Worm (Caenorhabditis elegans) whole organism, L2 larva: ENCODE results near the gene K01A6.7.

Source experiments
- aly-2 ChIP-seq: fragments of 150-350 bp; optimal IDR thresholded peaks from 2 replicates; lab custom pipeline; 2014; ENCODE audit warnings: missing biosample characterization, missing genetic modification characterization
- blmp-1 ChIP-seq: sonication (generic microtip); optimal IDR thresholded peaks from 2 replicates; lab custom pipeline; 2017; ENCODE audit warnings: missing genetic modification characterization, mild to moderate bottlenecking, missing compliant biosample characterization, antibody characterized with exemption, moderate library complexity; ENCODE audit not compliant: insufficient read depth
- ceh-16 ChIP-seq: fragments of 150-350 bp; optimal IDR thresholded peaks from 2 replicates; lab custom pipeline; 2014; ENCODE audit warnings: missing biosample characterization, missing genetic modification characterization
- egl-27 ChIP-seq: sonication (generic microtip); optimal IDR thresholded peaks from 3 replicates; lab custom pipeline; 2017; ENCODE audit warnings: missing biosample characterization, missing genetic modification reagents, missing genetic modification characterization
- lin-13 ChIP-seq: fragments of 150-350 bp; optimal IDR thresholded peaks from 2 replicates; lab custom pipeline; 2014; ENCODE audit warnings: missing biosample characterization, missing genetic modification reagents, missing genetic modification characterization
- lin-39 ChIP-seq: fragments of 150-350 bp; optimal IDR thresholded peaks from 2 replicates; lab custom pipeline; 2014; ENCODE audit warnings: missing biosample characterization, missing genetic modification reagents, missing genetic modification characterization
- mdl-1 ChIP-seq, 2 experiments: fragments of 150-350 bp in 1 of 2; sonication (generic microtip) in 1 of 2; optimal IDR thresholded peaks; 2 replicates each; lab custom pipeline; 2017; ENCODE audit warnings: missing biosample characterization in 2 of 2, missing genetic modification characterization in 2 of 2
- snpc-4 ChIP-seq: fragments of 150-350 bp; optimal IDR thresholded peaks from 2 replicates; lab custom pipeline; 2014; ENCODE audit warnings: missing biosample characterization, missing genetic modification characterization
- unc-39 ChIP-seq: fragments of 150-350 bp; optimal IDR thresholded peaks from 2 replicates; lab custom pipeline; 2014; ENCODE audit warnings: missing biosample characterization, missing genetic modification characterization
- unc-62 ChIP-seq: fragments of 150-350 bp; optimal IDR thresholded peaks from 2 replicates; lab custom pipeline; 2014; ENCODE audit warnings: missing biosample characterization, missing genetic modification reagents, missing genetic modification characterization

ce11 chrIV:11759852-11760251, 21.5 kb upstream of the K01A6.7 start:
- TF ChIP-seq lin-13 (GFP tag; lab: Kevin White, UChicago) (no peak), unc-62 (no peak), ceh-16 (tag; lab: Kevin White, UChicago) (no peak), aly-2 (tag; lab: Kevin White, UChicago) (no peak), unc-39 (tag; lab: Kevin White, UChicago) (no peak), blmp-1 (no peak), snpc-4 (tag; lab: Kevin White, UChicago) (no peak), lin-39 (tag; lab: Kevin White, UChicago) (no peak), egl-27 (no peak), mdl-1 (tag; optimal IDR thresholded peaks at IDR 0.05; lab: Kevin White, UChicago) (no peak)
